Worm (Caenorhabditis elegans) whole organism, late embryonic: ENCODE results near the gene D1086.11.

Experiments
- ceh-34 ChIP-seq: sonication (generic microtip); optimal IDR thresholded peaks from 2 replicates; lab custom pipeline; 2016; ENCODE audit warnings: mild to moderate bottlenecking, missing genetic modification characterization, missing compliant biosample characterization
- elt-2 ChIP-seq: sonication (generic microtip); optimal IDR thresholded peaks from 2 replicates; lab custom pipeline; 2016; ENCODE audit warnings: missing genetic modification reagents, missing genetic modification characterization, missing compliant biosample characterization
- hlh-15 ChIP-seq: sonication (generic microtip); optimal IDR thresholded peaks from 2 replicates; lab custom pipeline; 2016; ENCODE audit warnings: missing genetic modification characterization, missing compliant biosample characterization
- pha-2 ChIP-seq: sonication (generic microtip); optimal IDR thresholded peaks from 2 replicates; lab custom pipeline; 2017; ENCODE audit warnings: mild to moderate bottlenecking, missing genetic modification characterization, missing compliant biosample characterization
- pqm-1 ChIP-seq: sonication (generic microtip); optimal IDR thresholded peaks from 2 replicates; lab custom pipeline; 2016; ENCODE audit warnings: missing genetic modification characterization, missing compliant biosample characterization

ce11 chrV:14100886-14101285 is 26.6 kb downstream of the D1086.11 start, which contains the start of gene D1086.12:
- TF ChIP-seq pqm-1 (tag; lab: Kevin White, UChicago), result no peak
- no peak for TF ChIP-seq elt-2 (tag; lab: Kevin White, UChicago)
- no peak for TF ChIP-seq pha-2 (tag; lab: Kevin White, UChicago)
- no peak for TF ChIP-seq ceh-34 (tag; lab: Kevin White, UChicago)
- no peak for TF ChIP-seq hlh-15 (tag; lab: Kevin White, UChicago)
